Worm (Caenorhabditis elegans) whole organism, L3 larva: Measurements from ENCODE around the gene C35B1.3.

Experiments
- aly-2 ChIP-seq: fragments of 150-350 bp; optimal IDR thresholded peaks from 2 replicates; lab custom pipeline; 2014; ENCODE audit warnings: missing biosample characterization, missing genetic modification characterization
- ceh-82 ChIP-seq: fragments of 150-350 bp; optimal IDR thresholded peaks from 2 replicates; lab custom pipeline; 2014; ENCODE audit warnings: missing biosample characterization, missing genetic modification characterization
- nhr-237 ChIP-seq: fragments of 150-350 bp; optimal IDR thresholded peaks from 2 replicates; lab custom pipeline; 2014; ENCODE audit warnings: missing biosample characterization, missing genetic modification characterization
- zag-1 ChIP-seq: fragments of 150-350 bp; optimal IDR thresholded peaks from 2 replicates; lab custom pipeline; 2014; ENCODE audit warnings: missing biosample characterization, missing genetic modification characterization

- TF ChIP-seq aly-2 (tag; lab: Kevin White, UChicago): no peak
- no peak for TF ChIP-seq zag-1 (tag; lab: Kevin White, UChicago)
- no peak for TF ChIP-seq ceh-82
- no peak for TF ChIP-seq nhr-237 (tag; lab: Kevin White, UChicago)
These were observed 31.4 kb downstream of the C35B1.3 start, which contains the start of gene F49F1.14 for ce11 chrIV:4112387-4112786.
